Fruit fly (Drosophila melanogaster) whole organism, embryonic: ENCODE results near the gene Mrm2.

Source experiments
- CG10267 ChIP-seq: fragments of 200-800 bp; sonication (Bioruptor generic); optimal IDR thresholded peaks from 2 replicates; lab custom pipeline; 2018; ENCODE audit warnings: missing biosample characterization, mild to moderate bottlenecking, missing genetic modification characterization, moderate library complexity
- CG12104 ChIP-seq: fragments of 200-800 bp; sonication (Bioruptor generic); optimal IDR thresholded peaks from 3 replicates; lab custom pipeline; 2016; ENCODE audit warnings: missing biosample characterization, missing genetic modification characterization
- CG12299 ChIP-seq: fragments of 200-800 bp; sonication (Bioruptor generic); optimal IDR thresholded peaks from 2 replicates; lab custom pipeline; 2018; ENCODE audit warnings: missing biosample characterization, mild to moderate bottlenecking, missing genetic modification characterization
- CG12942 ChIP-seq: fragments of 200-800 bp; sonication (Bioruptor generic); optimal IDR thresholded peaks from 3 replicates; lab custom pipeline; 2016; ENCODE audit warnings: missing biosample characterization, missing genetic modification characterization
- CG13123 ChIP-seq: fragments of 200-800 bp; sonication (Bioruptor generic); optimal IDR thresholded peaks from 2 replicates; lab custom pipeline; 2016; ENCODE audit warnings: missing biosample characterization, missing genetic modification characterization
- CG13424 ChIP-seq: fragments of 200-800 bp; sonication (Bioruptor generic); optimal IDR thresholded peaks from 2 replicates; lab custom pipeline; 2019; ENCODE audit warnings: missing biosample characterization, mild to moderate bottlenecking, missing genetic modification characterization, moderate library complexity
- CG14710 ChIP-seq: fragments of 200-800 bp; sonication (Bioruptor generic); optimal IDR thresholded peaks from 3 replicates; lab custom pipeline; 2019; ENCODE audit warnings: missing biosample characterization, mild to moderate bottlenecking, missing genetic modification characterization, moderate library complexity
- CG15479 ChIP-seq: fragments of 200-800 bp; sonication (Bioruptor generic); optimal IDR thresholded peaks from 3 replicates; lab custom pipeline; 2019; ENCODE audit warnings: missing biosample characterization, mild to moderate bottlenecking, missing genetic modification characterization, moderate library complexity
- CG1602 ChIP-seq: fragments of 200-800 bp; sonication (Bioruptor generic); optimal IDR thresholded peaks from 3 replicates; lab custom pipeline; 2016; ENCODE audit warnings: missing biosample characterization, missing genetic modification characterization
- CG16813 ChIP-seq: fragments of 200-800 bp; sonication (Bioruptor generic); IDR thresholded peaks from 3 replicates; pipeline ENCODE4 v1.3.6; 2022; ENCODE audit warnings: missing biosample characterization, missing genetic modification characterization; ENCODE audit not compliant: partially characterized antibody
- CG16815 ChIP-seq: fragments of 200-800 bp; sonication (Bioruptor generic); optimal IDR thresholded peaks from 3 replicates; lab custom pipeline; 2017; ENCODE audit warnings: missing biosample characterization, mild to moderate bottlenecking, missing genetic modification characterization
- CG17328 ChIP-seq: fragments of 200-800 bp; sonication (Bioruptor generic); IDR thresholded peaks from 2 replicates; pipeline ENCODE4 v1.3.6; 2022; ENCODE audit warnings: missing biosample characterization, missing genetic modification characterization
- CG17568 ChIP-seq: fragments of 200-800 bp; sonication (Bioruptor generic); optimal IDR thresholded peaks from 2 replicates; lab custom pipeline; 2018; ENCODE audit warnings: missing biosample characterization, mild to moderate bottlenecking, missing genetic modification characterization, moderate library complexity
- CG18619 ChIP-seq: fragments of 200-800 bp; sonication (Bioruptor generic); optimal IDR thresholded peaks from 3 replicates; lab custom pipeline; 2017; ENCODE audit warnings: missing biosample characterization, mild to moderate bottlenecking, missing genetic modification characterization
- CG32767 ChIP-seq: fragments of 200-800 bp; sonication (Bioruptor generic); IDR thresholded peaks from 2 replicates; pipeline ENCODE4 v1.3.6; 2022; ENCODE audit warnings: missing biosample characterization, missing genetic modification characterization
- CG33557 ChIP-seq: fragments of 200-800 bp; sonication (Bioruptor generic); optimal IDR thresholded peaks from 2 replicates; lab custom pipeline; 2019; ENCODE audit warnings: missing biosample characterization, mild to moderate bottlenecking, missing genetic modification characterization, moderate library complexity
- CG3407 ChIP-seq: fragments of 200-800 bp; sonication (Bioruptor generic); optimal IDR thresholded peaks from 2 replicates; lab custom pipeline; 2018; ENCODE audit warnings: missing biosample characterization, mild to moderate bottlenecking, missing genetic modification characterization
- CG4328 ChIP-seq: fragments of 200-800 bp; sonication (Bioruptor generic); optimal IDR thresholded peaks from 3 replicates; lab custom pipeline; 2017; ENCODE audit warnings: missing biosample characterization, missing genetic modification reagents, missing genetic modification characterization
- CG4404 ChIP-seq: fragments of 200-800 bp; sonication (Bioruptor generic); IDR thresholded peaks from 2 replicates; pipeline ENCODE4 v1.3.6; 2022; ENCODE audit warnings: missing biosample characterization, missing genetic modification characterization
- CG8478 ChIP-seq: fragments of >200 bp; optimal IDR thresholded peaks from 2 replicates; lab custom pipeline; 2018
- CG9609 ChIP-seq: fragments of 200-800 bp; sonication (Bioruptor generic); optimal IDR thresholded peaks from 3 replicates; lab custom pipeline; 2016; ENCODE audit warnings: missing biosample characterization, missing genetic modification characterization
- CG9876 ChIP-seq: fragments of 200-800 bp; sonication (Bioruptor generic); optimal IDR thresholded peaks from 2 replicates; lab custom pipeline; 2016; ENCODE audit warnings: missing biosample characterization, missing genetic modification characterization
- CTCF ChIP-seq: fragments of 200-800 bp; sonication (Bioruptor generic); optimal IDR thresholded peaks from 2 replicates; lab custom pipeline; 2017; ENCODE audit warnings: missing biosample characterization, mild to moderate bottlenecking, missing genetic modification characterization, moderate library complexity
- Dip2 ChIP-seq: fragments of 200-800 bp; sonication (Bioruptor generic); IDR thresholded peaks from 2 replicates; pipeline ENCODE4 v1.3.6; 2022; ENCODE audit warnings: missing biosample characterization, missing genetic modification characterization
- Dref ChIP-seq: fragments of 200-800 bp; sonication (Bioruptor generic); IDR thresholded peaks from 2 replicates; pipeline ENCODE4 v1.3.6; 2022; ENCODE audit warnings: missing biosample characterization, missing genetic modification characterization
- HHEX ChIP-seq: fragments of 200-800 bp; sonication (Bioruptor generic); optimal IDR thresholded peaks from 3 replicates; lab custom pipeline; 2017; ENCODE audit warnings: missing biosample characterization, mild to moderate bottlenecking, missing genetic modification characterization, missing genetic modification reagents
- Jarid2 ChIP-seq: fragments of 200-800 bp; sonication (Bioruptor generic); optimal IDR thresholded peaks from 3 replicates; lab custom pipeline; 2017; ENCODE audit warnings: mild to moderate bottlenecking, missing biosample characterization, missing genetic modification reagents, missing genetic modification characterization
- Kr ChIP-seq: fragments of 200-800 bp; sonication (Bioruptor generic); optimal IDR thresholded peaks from 2 replicates; lab custom pipeline; 2017; ENCODE audit warnings: missing biosample characterization, mild to moderate bottlenecking, missing genetic modification characterization
- Lim3 ChIP-seq: fragments of 200-800 bp; sonication (Bioruptor generic); IDR thresholded peaks from 2 replicates; pipeline ENCODE4 v1.3.6; 2022; ENCODE audit warnings: missing biosample characterization, missing genetic modification characterization
- NK7.1 ChIP-seq: fragments of 200-800 bp; sonication (Bioruptor generic); optimal IDR thresholded peaks from 3 replicates; lab custom pipeline; 2016; ENCODE audit warnings: missing biosample characterization, missing genetic modification characterization
- Oaz ChIP-seq: fragments of 200-800 bp; sonication (Bioruptor generic); IDR thresholded peaks from 2 replicates; pipeline ENCODE4 v1.3.6; 2022; ENCODE audit warnings: missing biosample characterization, missing genetic modification characterization
- Optix ChIP-seq: fragments of 200-800 bp; sonication (Bioruptor generic); IDR thresholded peaks from 3 replicates; pipeline ENCODE4 v1.3.6; 2022; ENCODE audit warnings: missing biosample characterization, missing genetic modification characterization
- Rfx ChIP-seq: fragments of 200-800 bp; sonication (Bioruptor generic); IDR thresholded peaks from 2 replicates; pipeline ENCODE4 v1.3.6; 2022; ENCODE audit warnings: missing biosample characterization, missing genetic modification characterization
- Side ChIP-seq: fragments of 200-800 bp; sonication (Bioruptor generic); optimal IDR thresholded peaks from 2 replicates; lab custom pipeline; 2016; ENCODE audit warnings: missing biosample characterization, missing genetic modification characterization
- aop ChIP-seq: fragments of 200-800 bp; sonication (Bioruptor generic); IDR thresholded peaks from 2 replicates; pipeline ENCODE4 v1.3.6; 2022; ENCODE audit warnings: missing biosample characterization, missing genetic modification characterization
- ap ChIP-seq: fragments of 200-800 bp; sonication (Bioruptor generic); IDR thresholded peaks from 2 replicates; pipeline ENCODE4 v1.3.6; 2022; ENCODE audit warnings: missing biosample characterization, missing genetic modification characterization
- bigmax ChIP-seq: fragments of 200-800 bp; sonication (Bioruptor generic); optimal IDR thresholded peaks from 2 replicates; lab custom pipeline; 2018; ENCODE audit warnings: missing biosample characterization, mild to moderate bottlenecking, missing genetic modification characterization
- btn ChIP-seq: fragments of 200-800 bp; sonication (Bioruptor generic); optimal IDR thresholded peaks from 2 replicates; lab custom pipeline; 2016; ENCODE audit warnings: missing biosample characterization, missing genetic modification characterization
- chinmo ChIP-seq: fragments of 200-800 bp; sonication (Bioruptor generic); IDR thresholded peaks from 4 replicates; pipeline ENCODE4 v1.3.6; 2022; ENCODE audit warnings: missing biosample characterization, missing genetic modification characterization; ENCODE audit not compliant: partially characterized antibody
- corto ChIP-seq: fragments of 200-800 bp; sonication (Bioruptor generic); optimal IDR thresholded peaks from 2 replicates; lab custom pipeline; 2016; ENCODE audit warnings: missing biosample characterization, mild to moderate bottlenecking, missing genetic modification characterization, moderate library complexity
- dan ChIP-seq: fragments of 200-800 bp; sonication (Bioruptor generic); IDR thresholded peaks from 2 replicates; pipeline ENCODE4 v1.3.6; 2022; ENCODE audit warnings: missing biosample characterization, missing genetic modification characterization
- dimm ChIP-seq: fragments of 200-800 bp; sonication (Bioruptor generic); IDR thresholded peaks from 2 replicates; pipeline ENCODE4 v1.3.6; 2022; ENCODE audit warnings: missing biosample characterization, missing genetic modification characterization
- eve ChIP-seq, 2 experiments: fragments of >200 bp; optimal IDR thresholded peaks; 2 replicates each; lab custom pipeline; 2017; ENCODE audit warnings: missing biosample characterization in 2 of 2, missing genetic modification characterization in 2 of 2
- grau ChIP-seq: fragments of 200-800 bp; optimal IDR thresholded peaks from 3 replicates; lab custom pipeline; 2019; ENCODE audit warnings: missing biosample characterization, mild to moderate bottlenecking, missing genetic modification characterization, moderate library complexity
- peb ChIP-seq: fragments of 200-800 bp; sonication (Bioruptor generic); IDR thresholded peaks from 2 replicates; pipeline ENCODE4 v1.3.6; 2022; ENCODE audit warnings: missing biosample characterization, missing genetic modification characterization
- pros ChIP-seq: fragments of 200-800 bp; sonication (Bioruptor generic); optimal IDR thresholded peaks from 3 replicates; lab custom pipeline; 2019; ENCODE audit warnings: missing biosample characterization, mild to moderate bottlenecking, missing genetic modification characterization, moderate library complexity
- rib ChIP-seq: fragments of 200-800 bp; sonication (Bioruptor generic); IDR thresholded peaks from 2 replicates; pipeline ENCODE4 v1.3.6; 2022; ENCODE audit warnings: missing biosample characterization, missing genetic modification characterization
- seq ChIP-seq: fragments of 200-800 bp; sonication (Bioruptor generic); IDR thresholded peaks from 2 replicates; pipeline ENCODE4 v1.3.6; 2022; ENCODE audit warnings: missing biosample characterization, missing genetic modification characterization
- sob ChIP-seq: fragments of 200-800 bp; sonication (Bioruptor generic); IDR thresholded peaks from 2 replicates; pipeline ENCODE4 v1.3.6; 2022; ENCODE audit warnings: missing biosample characterization, missing genetic modification characterization
- tx ChIP-seq: fragments of 200-800 bp; sonication (Bioruptor generic); optimal IDR thresholded peaks from 2 replicates; lab custom pipeline; 2016; ENCODE audit warnings: missing biosample characterization, missing genetic modification characterization
- unc-4 ChIP-seq: fragments of 200-800 bp; sonication (Bioruptor generic); IDR thresholded peaks from 2 replicates; pipeline ENCODE4 v1.3.6; 2022; ENCODE audit warnings: missing biosample characterization, missing genetic modification characterization; ENCODE audit not compliant: partially characterized antibody
- zfh2 ChIP-seq: fragments of 200-800 bp; sonication (Bioruptor generic); optimal IDR thresholded peaks from 2 replicates; lab custom pipeline; 2016; ENCODE audit warnings: missing biosample characterization, missing genetic modification characterization

Mrm2 gene

dm6 chr3R:19905932-19906439 lies 44.6 kb downstream of the Mrm2 start (continued):
- TF ChIP-seq CG13424 (peak; percentile 78), eve (GFP tag; optimal IDR thresholded peaks at IDR 0.05; lab: Kevin White, UChicago) (no peak), CG14710 (tag; lab: Kevin White, UChicago) (peak; percentile 6), seq (GFP tag; lab: Robert Waterston, UW) (peak; percentile 83), CG12104 (peak; percentile 53), HHEX (GFP tag; lab: Kevin White, UChicago) (peak; percentile 80), CG4328 (peak; percentile 12), corto (peak; percentile 54), sob (peak; percentile 83), CG1602 (peak; percentile 70), Oaz (peak; percentile 59; the same call in 1 of the 2 replicates), CG17568 (GFP tag; lab: Kevin White, UChicago) (peak; percentile 61), CG17328 (GFP tag; lab: Robert Waterston, UW) (peak; percentile 76), aop (GFP tag; lab: Robert Waterston, UW) (no peak), unc-4 (GFP tag; lab: Robert Waterston, UW) (no peak), Side (GFP tag; lab: Kevin White, UChicago) (peak; percentile 77), CG9609 (GFP tag; lab: Kevin White, UChicago) (peak; percentile 79), Lim3 (GFP tag; lab: Robert Waterston, UW) (peak; percentile 46; the same call in 1 of the 2 replicates), CG33557 (GFP tag; lab: Kevin White, UChicago) (no peak), NK7.1 (peak; percentile 63), CG12299 (tag; lab: Kevin White, UChicago) (peak; percentile 8), rib (GFP tag; lab: Robert Waterston, UW) (peak; percentile 73), CG13123 (GFP tag; lab: Kevin White, UChicago) (peak; percentile 70), peb (GFP tag; lab: Robert Waterston, UW) (peak; percentile 57; the same call in 1 of the 2 replicates), CG3407 (GFP tag; lab: Kevin White, UChicago) (no peak), Dref (GFP tag; lab: Robert Waterston, UW) (no peak), ap (peak; percentile 58), Jarid2 (GFP tag; lab: Kevin White, UChicago) (no peak), grau (tag; lab: Kevin White, UChicago) (peak; percentile 84), bigmax (no peak), CG10267 (tag; lab: Kevin White, UChicago) (peak; percentile 44), Optix (GFP tag; lab: Robert Waterston, UW) (peak; percentile 76), Kr (no peak), chinmo (peak; percentile 84; the same call in 2 of the 4 replicates), CG16813 (GFP tag; lab: Robert Waterston, UW) (0 out of 3 replicates have a peak, but pooled peaks have one; percentile 4), zfh2 (GFP tag; lab: Kevin White, UChicago) (peak; percentile 82), CG12942 (GFP tag; lab: Kevin White, UChicago) (peak; percentile 65), btn (GFP tag; lab: Kevin White, UChicago) (no peak), Dip2 (GFP tag; lab: Robert Waterston, UW) (no peak), Rfx (GFP tag; lab: Robert Waterston, UW) (peak; percentile 92), CG32767 (GFP tag; lab: Robert Waterston, UW) (peak; percentile 62; the same call in 1 of the 2 replicates), CTCF (GFP tag; lab: Kevin White, UChicago) (peak; percentile 25), dan (GFP tag; lab: Robert Waterston, UW) (no peak), tx (GFP tag; lab: Kevin White, UChicago) (peak; percentile 71), CG4404 (GFP tag; lab: Robert Waterston, UW) (peak; percentile 66), CG16815 (GFP tag; lab: Kevin White, UChicago) (peak; percentile 68), pros (GFP tag; lab: Kevin White, UChicago) (no peak), CG18619 (GFP tag; lab: Kevin White, UChicago) (peak; percentile 78), CG9876 (GFP tag; lab: Kevin White, UChicago) (peak; percentile 56), CG15479 (GFP tag; lab: Kevin White, UChicago) (no peak), dimm (GFP tag; lab: Robert Waterston, UW) (peak; percentile 31; the same call in 1 of the 2 replicates), CG8478 (no peak)
